Worm (Caenorhabditis elegans) whole organism, young adult: ENCODE results near the gene skr-21.

ENCODE experiments used
- B0336.3 ChIP-seq: fragments of 200-800 bp; sonication (Bioruptor generic); IDR thresholded peaks from 2 replicates; pipeline ENCODE4 v1.3.6; 2022; ENCODE audit warnings: missing genetic modification characterization, missing compliant biosample characterization
- F49E8.2 ChIP-seq: sonication (generic microtip); optimal IDR thresholded peaks from 3 replicates; lab custom pipeline; 2017; ENCODE audit warnings: missing genetic modification characterization, mild to moderate bottlenecking, missing compliant biosample characterization, antibody characterized with exemption, moderate library complexity; ENCODE audit not compliant: insufficient read depth
- F57C9.4 ChIP-seq: sonication (generic microtip); optimal IDR thresholded peaks from 2 replicates; lab custom pipeline; 2017; ENCODE audit warnings: mild to moderate bottlenecking, missing genetic modification characterization, missing compliant biosample characterization
- K11D2.4 ChIP-seq: fragments of 200-800 bp; sonication (Bioruptor generic); IDR thresholded peaks from 2 replicates; pipeline ENCODE4 v1.3.6; 2022; ENCODE audit warnings: missing genetic modification reagents, missing genetic modification characterization, missing compliant biosample characterization
- akir-1 ChIP-seq: fragments of 200-800 bp; sonication (Bioruptor generic); optimal IDR thresholded peaks from 2 replicates; lab custom pipeline; 2018; ENCODE audit warnings: mild to moderate bottlenecking, missing genetic modification characterization, moderate library complexity, missing compliant biosample characterization
- dpl-1 ChIP-seq: fragments of 150-350 bp; optimal IDR thresholded peaks from 2 replicates; lab custom pipeline; 2014; ENCODE audit warnings: missing biosample characterization, missing genetic modification reagents, missing genetic modification characterization
- egl-44 ChIP-seq: fragments of 200-800 bp; sonication (Bioruptor generic); IDR thresholded peaks from 2 replicates; pipeline ENCODE4 v1.3.6; 2022; ENCODE audit warnings: missing genetic modification reagents, missing genetic modification characterization, missing compliant biosample characterization
- madf-3 ChIP-seq: fragments of 200-800 bp; sonication (Bioruptor generic); IDR thresholded peaks from 2 replicates; pipeline ENCODE4 v1.3.6; 2022; ENCODE audit warnings: missing genetic modification reagents, missing genetic modification characterization, missing compliant biosample characterization
- nfya-1 ChIP-seq: sonication (generic microtip); optimal IDR thresholded peaks from 2 replicates; lab custom pipeline; 2017; ENCODE audit warnings: antibody characterized with exemption, missing compliant biosample characterization, missing genetic modification characterization, borderline replicate concordance; ENCODE audit not compliant: insufficient read depth
- pha-4 ChIP-seq: fragments of 150-350 bp; sonication (generic microtip); optimal IDR thresholded peaks from 2 replicates; lab custom pipeline; 2014; ENCODE audit warnings: missing biosample characterization, missing genetic modification reagents, missing genetic modification characterization
- ztf-26 ChIP-seq: sonication (generic microtip); optimal IDR thresholded peaks from 2 replicates; lab custom pipeline; 2017; ENCODE audit warnings: missing genetic modification characterization, missing compliant biosample characterization

DNA sequence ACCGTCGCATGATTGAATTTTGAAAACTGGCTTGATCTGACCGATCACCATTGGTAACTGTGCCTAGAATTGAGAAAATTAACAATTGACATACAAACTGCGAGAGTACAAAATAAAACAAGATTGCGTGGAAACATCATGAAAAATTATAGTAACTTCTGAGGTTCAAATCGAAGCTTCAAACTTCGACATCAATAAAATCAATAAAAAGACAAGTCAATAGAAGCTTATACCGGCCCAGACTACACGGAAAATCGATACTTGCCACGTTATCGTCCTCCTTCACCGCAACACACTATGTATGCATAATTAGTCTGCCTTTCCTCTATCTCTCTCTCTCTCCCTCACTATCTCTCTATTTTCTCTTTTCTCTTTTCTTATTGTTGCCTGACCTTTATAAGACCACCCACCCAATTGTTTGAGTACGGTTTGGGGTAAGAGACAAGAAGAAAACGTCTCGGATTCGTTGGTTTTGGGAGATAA lies at the start of gene skr-21:
- TF ChIP-seq dpl-1 (GFP tag; lab: Kevin White, UChicago) = no peak
- no peak for TF ChIP-seq madf-3 (GFP tag; lab: Robert Waterston, UW)
- no peak for TF ChIP-seq ztf-26 (tag; lab: Kevin White, UChicago)
- TF ChIP-seq nfya-1 = no peak
- TF ChIP-seq akir-1 (GFP tag; lab: Kevin White, UChicago) = no peak
- TF ChIP-seq pha-4 (tag; lab: Kevin White, UChicago) = no peak
- TF ChIP-seq F57C9.4 (tag; lab: Kevin White, UChicago) = no peak
- TF ChIP-seq K11D2.4 (GFP tag; lab: Robert Waterston, UW) = no peak
- no peak for TF ChIP-seq F49E8.2 (tag; lab: Kevin White, UChicago)
- TF ChIP-seq egl-44 (GFP tag; lab: Robert Waterston, UW) = no peak
- TF ChIP-seq B0336.3 (GFP tag; lab: Robert Waterston, UW) = no peak
